Fruit fly (Drosophila melanogaster) S2 (cell line): ENCODE measurements around the gene CG18132.

Experiments used
- CG8478 ChIP-seq: fragments of >200 bp; optimal IDR thresholded peaks from 2 replicates; lab custom pipeline; 2018
- CTCF ChIP-seq, 2 experiments: fragments of >200 bp; optimal IDR thresholded peaks; 2 replicates each; lab custom pipeline; 2018

DNA sequence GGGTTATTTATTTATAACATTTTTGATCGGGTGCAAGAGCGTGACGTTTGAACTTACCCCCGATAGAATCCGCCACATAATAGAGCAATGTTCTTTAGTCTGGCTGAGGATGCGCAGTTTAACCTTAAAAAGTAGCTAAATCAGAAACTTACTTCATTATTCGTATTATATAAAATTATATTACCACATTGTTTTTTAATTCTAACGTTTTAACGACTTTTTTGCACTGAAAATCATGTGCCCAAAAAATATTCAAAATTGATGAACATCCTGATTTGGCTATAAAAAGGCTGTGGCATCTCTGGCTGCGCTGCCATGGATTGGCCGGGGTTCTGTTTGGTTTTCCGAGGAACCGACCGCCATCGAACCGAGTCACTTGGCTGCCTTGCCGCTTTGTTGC lies 47.3 kb downstream of the CG18132 start:
- TF ChIP-seq CTCF (optimal IDR thresholded peaks at IDR 0.05; lab: Kevin White, UChicago) (no peak), CG8478 (lab: Kevin White, UChicago) (no peak)
